Fruit fly (Drosophila melanogaster) whole organism, adult: ENCODE data around the gene CG7126.

Experiments used
- CG33017 ChIP-seq: fragments of 200-800 bp; sonication (Bioruptor generic); optimal IDR thresholded peaks from 2 replicates; lab custom pipeline; 2018; ENCODE audit warnings: missing biosample characterization, mild to moderate bottlenecking, missing genetic modification characterization, moderate library complexity
- Hr96 ChIP-seq: fragments of 200-800 bp; sonication (Bioruptor generic); optimal IDR thresholded peaks from 2 replicates; lab custom pipeline; 2016; ENCODE audit warnings: missing biosample characterization, missing genetic modification characterization
- kay ChIP-seq: fragments of 200-800 bp; sonication (Bioruptor generic); peaks from one replicate; lab custom pipeline; 2016; ENCODE audit warnings: missing biosample characterization, missing genetic modification characterization, borderline replicate concordance

- no peak for TF ChIP-seq Hr96 (GFP tag; lab: Kevin White, UChicago)
- TF ChIP-seq kay = no peak
- no peak for TF ChIP-seq CG33017 (tag; lab: Kevin White, UChicago)
Measured at dm6 chr3R:18309910-18310309, 7.3 kb upstream of the CG7126 start.
